Worm (Caenorhabditis elegans): ENCODE measurements around the gene acly-2.
A peak's percentile ranks its signal among the peaks of the same experiment; 100 is the strongest.

acly-2 gene

DNA sequence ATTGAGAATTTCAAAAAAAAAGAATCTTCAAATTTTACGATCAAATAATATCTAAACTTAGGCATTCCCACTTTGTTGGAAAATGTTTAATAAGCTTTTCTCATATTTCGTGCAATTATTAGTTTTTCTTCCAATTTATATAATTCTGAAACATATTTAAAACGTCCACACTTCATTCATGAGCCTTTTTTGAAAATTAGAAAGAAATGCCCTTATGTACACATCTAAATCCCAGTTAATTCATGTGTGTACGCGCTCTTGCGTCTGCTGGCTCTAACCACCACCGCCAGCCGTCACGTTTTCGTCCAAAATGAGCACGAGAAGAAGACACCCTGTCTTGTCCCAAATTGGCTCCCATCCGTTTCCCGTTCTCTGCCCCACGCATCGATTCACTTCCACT is 50.3 kb downstream of the acly-2 start:
- TF ChIP-seq skn-1 (tag; optimal IDR thresholded peaks at IDR 0.05), result no peak
- no peak for TF ChIP-seq R02D3.7 (tag; optimal IDR thresholded peaks at IDR 0.05)
- no peak for TF ChIP-seq alr-1 (tag; optimal IDR thresholded peaks at IDR 0.05)
- TF ChIP-seq unc-55 (GFP tag; optimal IDR thresholded peaks at IDR 0.05), result peak; percentile 6
- TF ChIP-seq zag-1 (tag; optimal IDR thresholded peaks at IDR 0.05), result peak; percentile 35
- no peak for TF ChIP-seq lin-39 (tag; optimal IDR thresholded peaks at IDR 0.05)
- no peak for TF ChIP-seq gmeb-1 (tag; optimal IDR thresholded peaks at IDR 0.05)
